Worm (Caenorhabditis elegans) whole organism, L3 larva: ENCODE measurements around the gene rpn-3.

Source experiments
- aly-2 ChIP-seq: fragments of 150-350 bp; optimal IDR thresholded peaks from 2 replicates; lab custom pipeline; 2014; ENCODE audit warnings: missing biosample characterization, missing genetic modification characterization
- ama-1 ChIP-seq: fragments of 150-350 bp; optimal IDR thresholded peaks from 2 replicates; lab custom pipeline; 2018
- ceh-16 ChIP-seq: sonication (generic microtip); optimal IDR thresholded peaks from 2 replicates; lab custom pipeline; 2017; ENCODE audit warnings: missing biosample characterization, missing genetic modification characterization
- ceh-82 ChIP-seq: fragments of 150-350 bp; optimal IDR thresholded peaks from 2 replicates; lab custom pipeline; 2014; ENCODE audit warnings: missing biosample characterization, missing genetic modification characterization
- ceh-9 ChIP-seq: sonication (generic microtip); optimal IDR thresholded peaks from 2 replicates; lab custom pipeline; 2018; ENCODE audit warnings: missing biosample characterization, missing genetic modification characterization
- daf-12 ChIP-seq: fragments of 150-350 bp; optimal IDR thresholded peaks from 2 replicates; lab custom pipeline; 2014; ENCODE audit warnings: missing biosample characterization, missing genetic modification reagents, missing genetic modification characterization
- egl-27 ChIP-seq: sonication (generic microtip); optimal IDR thresholded peaks from 4 replicates; lab custom pipeline; 2017; ENCODE audit warnings: missing biosample characterization, missing genetic modification reagents, missing genetic modification characterization
- egl-5 ChIP-seq: fragments of 150-350 bp; optimal IDR thresholded peaks from 2 replicates; lab custom pipeline; 2017; ENCODE audit warnings: missing biosample characterization, missing genetic modification reagents, missing genetic modification characterization, inconsistent platforms
- elt-2 ChIP-seq: sonication (generic microtip); optimal IDR thresholded peaks from 2 replicates; lab custom pipeline; 2016; ENCODE audit warnings: missing genetic modification reagents, mild to moderate bottlenecking, missing genetic modification characterization, missing compliant biosample characterization
- elt-3 ChIP-seq, 3 experiments: fragments of 150-350 bp in 1 of 3; sonication (generic microtip) in 2 of 3; optimal IDR thresholded peaks; 2 replicates in 2 of 3; 4 replicates in 1 of 3; lab custom pipeline; 2014 to 2017; ENCODE audit warnings: missing biosample characterization in 3 of 3, missing genetic modification characterization in 3 of 3
- eor-1 ChIP-seq, 2 experiments: fragments of 150-350 bp; optimal IDR thresholded peaks; 2 replicates each; lab custom pipeline; 2014 to 2018; ENCODE audit warnings: missing biosample characterization in 2 of 2, missing genetic modification characterization in 2 of 2
- fkh-10 ChIP-seq: sonication (generic microtip); optimal IDR thresholded peaks from 2 replicates; lab custom pipeline; 2017; ENCODE audit warnings: missing biosample characterization, missing genetic modification reagents, missing genetic modification characterization
- fos-1 ChIP-seq: fragments of 150-350 bp; optimal IDR thresholded peaks from 2 replicates; lab custom pipeline; 2014; ENCODE audit warnings: missing biosample characterization, missing genetic modification characterization
- jun-1 ChIP-seq: fragments of 150-350 bp; optimal IDR thresholded peaks from 2 replicates; lab custom pipeline; 2014; ENCODE audit warnings: missing biosample characterization, missing genetic modification reagents, missing genetic modification characterization
- lin-15B ChIP-seq: fragments of 150-350 bp; optimal IDR thresholded peaks from 2 replicates; lab custom pipeline; 2014; ENCODE audit warnings: missing biosample characterization, missing genetic modification characterization
- lin-39 ChIP-seq: fragments of 150-350 bp; optimal IDR thresholded peaks from 2 replicates; lab custom pipeline; 2018; ENCODE audit warnings: missing biosample characterization, missing genetic modification reagents, missing genetic modification characterization
- lsy-12 ChIP-seq: sonication (generic microtip); optimal IDR thresholded peaks from 2 replicates; lab custom pipeline; 2016; ENCODE audit warnings: mild to moderate bottlenecking, missing genetic modification characterization, missing compliant biosample characterization
- mdl-1 ChIP-seq: fragments of 150-350 bp; optimal IDR thresholded peaks from 2 replicates; lab custom pipeline; 2014; ENCODE audit warnings: missing biosample characterization, missing genetic modification characterization
- mml-1 ChIP-seq: fragments of 150-350 bp; sonication (generic microtip); optimal IDR thresholded peaks from 3 replicates; lab custom pipeline; 2014; ENCODE audit warnings: missing biosample characterization, missing genetic modification characterization
- nfya-1 ChIP-seq: sonication (generic microtip); optimal IDR thresholded peaks from 2 replicates; lab custom pipeline; 2017; ENCODE audit warnings: missing genetic modification characterization, mild to moderate bottlenecking, missing compliant biosample characterization, antibody characterized with exemption, moderate library complexity; ENCODE audit not compliant: insufficient read depth
- nhr-12 ChIP-seq: fragments of 150-350 bp; optimal IDR thresholded peaks from 2 replicates; lab custom pipeline; 2014; ENCODE audit warnings: missing biosample characterization, missing genetic modification characterization
- nhr-23 ChIP-seq: fragments of 150-350 bp; optimal IDR thresholded peaks from 2 replicates; lab custom pipeline; 2014; ENCODE audit warnings: missing biosample characterization, missing genetic modification reagents, missing genetic modification characterization
- nhr-28 ChIP-seq: fragments of 150-350 bp; optimal IDR thresholded peaks from 2 replicates; lab custom pipeline; 2014; ENCODE audit warnings: missing biosample characterization, missing genetic modification characterization
- nhr-67 ChIP-seq: fragments of 150-350 bp; optimal IDR thresholded peaks from 2 replicates; lab custom pipeline; 2014; ENCODE audit warnings: missing biosample characterization, missing genetic modification characterization
- nhr-76 ChIP-seq: fragments of 150-350 bp; sonication (generic microtip); optimal IDR thresholded peaks from 5 replicates; lab custom pipeline; 2014; ENCODE audit warnings: missing biosample characterization, missing genetic modification characterization
- nhr-77 ChIP-seq: fragments of 150-350 bp; optimal IDR thresholded peaks from 2 replicates; lab custom pipeline; 2014; ENCODE audit warnings: missing biosample characterization, missing genetic modification characterization
- pha-4 ChIP-seq: fragments of 150-350 bp; optimal IDR thresholded peaks from 2 replicates; lab custom pipeline; 2014; ENCODE audit warnings: missing biosample characterization, missing genetic modification reagents, missing genetic modification characterization
- pqm-1 ChIP-seq: fragments of 150-350 bp; optimal IDR thresholded peaks from 2 replicates; lab custom pipeline; 2017; ENCODE audit warnings: missing biosample characterization, missing genetic modification characterization, inconsistent platforms
- sea-2 ChIP-seq: fragments of 150-350 bp; sonication (generic microtip); optimal IDR thresholded peaks from 4 replicates; lab custom pipeline; 2014; ENCODE audit warnings: missing biosample characterization, missing genetic modification reagents, missing genetic modification characterization
- snpc-4 ChIP-seq: fragments of 150-350 bp; optimal IDR thresholded peaks from 2 replicates; lab custom pipeline; 2014; ENCODE audit warnings: missing biosample characterization, missing genetic modification characterization
- tbx-2 ChIP-seq: sonication (generic microtip); optimal IDR thresholded peaks from 2 replicates; lab custom pipeline; 2016; ENCODE audit warnings: mild to moderate bottlenecking, missing genetic modification characterization, missing compliant biosample characterization
- unc-62 ChIP-seq: fragments of 150-350 bp; sonication (generic microtip); optimal IDR thresholded peaks from 4 replicates; lab custom pipeline; 2014; ENCODE audit warnings: missing biosample characterization, missing genetic modification reagents, missing genetic modification characterization
- zag-1 ChIP-seq: fragments of 150-350 bp; optimal IDR thresholded peaks from 2 replicates; lab custom pipeline; 2014; ENCODE audit warnings: missing biosample characterization, missing genetic modification characterization
- ztf-4 ChIP-seq: fragments of 150-350 bp; optimal IDR thresholded peaks from 2 replicates; lab custom pipeline; 2014; ENCODE audit warnings: missing biosample characterization, missing genetic modification characterization

The rpn-3 gene

DNA sequence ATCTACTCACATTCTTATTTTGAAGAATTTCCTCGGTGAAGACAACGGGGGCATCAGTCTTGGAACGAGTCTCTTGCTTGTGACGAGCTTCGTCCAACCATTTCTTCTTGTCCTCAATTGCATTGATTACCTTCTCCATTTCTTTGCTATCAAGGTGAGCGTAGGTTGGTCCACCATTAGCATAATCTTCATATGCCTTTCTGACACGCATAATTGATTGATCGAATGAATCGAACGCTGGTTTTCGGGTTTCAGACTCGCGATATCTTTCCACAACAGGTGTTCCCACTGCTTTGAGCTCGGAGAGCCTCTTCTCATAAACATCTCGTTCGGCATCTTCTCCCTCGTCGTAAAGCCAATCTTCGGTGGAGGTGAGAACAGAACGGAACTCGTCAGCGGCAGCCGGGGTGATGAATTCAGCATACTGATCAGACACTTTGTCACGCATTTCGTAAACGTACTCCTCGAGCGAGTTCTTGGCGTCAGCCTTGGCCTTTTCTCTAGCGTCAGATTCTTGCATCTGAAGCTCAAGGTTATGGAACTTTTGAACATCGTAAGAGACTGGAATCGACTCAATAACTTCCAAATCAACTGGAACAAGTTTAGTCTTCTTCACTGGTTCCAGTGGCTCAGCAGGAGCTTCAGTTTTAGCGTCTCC, 2.6 kb upstream of the rpn-3 start:
- TF ChIP-seq lin-39 (tag; lab: Kevin White, UChicago) = no peak
- peak; percentile 27 for TF ChIP-seq ama-1 (lab: Kevin White, UChicago)

DNA sequence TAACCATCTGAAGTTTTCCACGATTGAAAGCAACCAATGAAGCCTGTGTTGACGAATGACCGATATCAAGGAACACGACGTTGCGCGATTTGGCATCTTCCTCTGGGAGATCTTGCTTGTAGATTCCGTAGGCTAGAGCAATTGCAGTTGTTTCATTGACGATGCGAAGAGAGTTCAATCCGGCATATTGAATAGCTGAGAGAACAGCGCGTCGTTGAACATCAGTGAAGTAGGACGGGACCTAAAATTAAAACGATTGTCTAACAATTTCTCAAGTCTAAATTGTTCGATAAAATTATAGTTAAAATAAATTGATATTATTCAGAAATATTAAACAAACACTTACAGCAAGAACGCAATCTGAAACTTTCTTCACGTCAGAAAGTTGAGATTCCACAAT, 1.1 kb upstream of the rpn-3 start:
- no peak for TF ChIP-seq mdl-1 (tag; lab: Kevin White, UChicago)
- TF ChIP-seq unc-62 (GFP tag; lab: Kevin White, UChicago) = no peak
- TF ChIP-seq tbx-2 (tag; lab: Kevin White, UChicago) = no peak
- TF ChIP-seq nhr-12 (tag; lab: Kevin White, UChicago) = no peak
- no peak for TF ChIP-seq ceh-82 (tag; lab: Kevin White, UChicago)
- TF ChIP-seq pha-4 (tag; lab: Kevin White, UChicago) = peak; percentile 16
- no peak for TF ChIP-seq nhr-76 (tag; lab: Kevin White, UChicago)
- no peak for TF ChIP-seq ceh-16 (tag; lab: Kevin White, UChicago)
- peak; percentile 81 for TF ChIP-seq ama-1 (lab: Kevin White, UChicago)

DNA sequence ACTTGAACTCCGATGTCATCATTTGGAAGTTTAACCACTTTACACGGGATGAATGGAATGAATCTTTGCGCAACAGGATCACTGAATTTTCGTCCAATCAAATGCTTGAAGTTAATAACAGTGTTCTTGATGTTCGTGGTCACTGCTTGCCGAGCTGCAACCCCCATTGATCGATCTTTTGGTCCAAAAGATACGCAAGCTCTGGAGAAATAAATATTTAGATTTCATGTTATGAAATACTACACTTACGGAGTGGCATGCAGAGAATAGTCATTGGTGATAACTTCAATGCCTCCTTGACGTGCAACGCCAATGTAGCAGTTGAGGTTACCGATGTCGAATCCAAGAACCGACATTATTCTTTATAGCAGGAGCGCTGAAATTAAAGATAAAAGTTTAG, 619 bp upstream of the rpn-3 start, which contains the start of gene hsp-110:
Gene hsp-110 (minus strand): TSS at position 376 of the 400 bp plus-strand sequence.
- TF ChIP-seq nhr-67 (no peak), tbx-2 (tag; lab: Kevin White, UChicago) (no peak), lin-15B (tag; lab: Kevin White, UChicago) (no peak), mml-1 (tag; lab: Kevin White, UChicago) (no peak), ceh-82 (tag; lab: Kevin White, UChicago) (no peak), sea-2 (no peak), daf-12 (tag; lab: Kevin White, UChicago) (no peak), pha-4 (tag; lab: Kevin White, UChicago) (no peak), nhr-23 (tag; lab: Kevin White, UChicago) (no peak), ceh-9 (no peak), ztf-4 (tag; lab: Kevin White, UChicago) (no peak), lsy-12 (no peak), nfya-1 (no peak), aly-2 (tag; lab: Kevin White, UChicago) (no peak), egl-27 (tag; lab: Kevin White, UChicago) (no peak), fkh-10 (GFP tag; lab: Kevin White, UChicago) (no peak), ceh-16 (tag; lab: Kevin White, UChicago) (no peak), snpc-4 (no peak)

DNA sequence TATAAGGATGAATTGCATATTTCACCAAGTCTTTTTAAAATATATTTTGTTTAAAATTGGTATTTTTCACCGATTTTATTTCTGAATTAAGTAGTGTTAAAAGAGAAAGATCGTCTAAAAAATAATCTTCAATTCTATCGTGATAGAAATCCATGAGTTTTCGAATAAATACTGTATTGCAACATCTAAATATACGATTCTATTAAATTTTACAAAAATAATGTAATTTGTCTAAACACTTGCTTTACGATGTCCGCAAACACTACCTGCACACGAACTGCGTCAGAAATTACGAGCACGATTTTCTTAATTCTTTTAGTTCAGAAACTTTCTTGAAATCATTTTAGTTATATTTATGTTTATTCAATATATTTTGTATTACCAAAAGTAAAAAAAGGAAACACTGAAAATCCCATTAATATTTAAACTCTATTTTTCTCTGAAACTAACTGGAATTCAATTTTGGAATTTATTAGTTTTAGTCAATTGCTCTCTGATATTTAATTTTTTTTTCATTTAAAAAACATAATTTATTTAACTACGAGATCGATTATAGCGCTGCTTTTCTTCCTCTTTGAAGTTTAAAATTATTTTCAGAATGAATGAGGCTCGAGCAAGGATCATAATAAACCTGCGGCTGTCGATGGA, 2.1 kb downstream of the rpn-3 start, which contains the start of gene mrpl-32:
Gene mrpl-32 (plus strand): TSS at position 598 of the 648 bp plus-strand sequence.
- peak; percentile 12 for TF ChIP-seq nfya-1
- no peak for TF ChIP-seq mdl-1 (tag; lab: Kevin White, UChicago)
- peak; percentile 24 for TF ChIP-seq elt-2
- peak; percentile 82 for TF ChIP-seq ama-1 (lab: Kevin White, UChicago)
- no peak for TF ChIP-seq ceh-82 (tag; lab: Kevin White, UChicago)
- no peak for TF ChIP-seq fkh-10 (GFP tag; lab: Kevin White, UChicago)
- TF ChIP-seq nhr-76 (tag; lab: Kevin White, UChicago) = no peak
- peak; percentile 51 for TF ChIP-seq pha-4 (tag; lab: Kevin White, UChicago)
- TF ChIP-seq sea-2 = no peak
- TF ChIP-seq, all 47 proteins: peak for 4

DNA sequence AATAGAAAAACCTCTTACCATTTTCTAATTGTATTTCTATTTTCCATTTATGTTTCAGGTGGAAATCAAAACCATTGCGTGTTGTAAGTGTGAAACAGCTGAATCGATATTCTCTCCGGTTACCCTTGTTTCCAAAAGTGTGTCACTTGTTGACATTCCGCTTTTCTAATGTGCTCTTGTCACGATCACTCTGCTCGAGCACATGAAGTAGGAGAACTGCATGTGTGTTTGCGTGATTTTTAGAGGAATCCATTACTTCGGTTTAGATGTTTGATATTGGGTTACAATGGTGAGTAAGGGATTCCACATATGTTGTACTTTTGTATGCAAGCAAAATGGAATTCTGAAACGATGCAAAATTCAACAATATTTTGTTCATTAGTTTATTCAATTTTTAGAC, 3.3 kb downstream of the rpn-3 start:
- TF ChIP-seq lin-39 (tag; lab: Kevin White, UChicago) = peak; percentile 57
- TF ChIP-seq sea-2 = no peak
- peak; percentile 67 for TF ChIP-seq pha-4 (tag; lab: Kevin White, UChicago)

DNA sequence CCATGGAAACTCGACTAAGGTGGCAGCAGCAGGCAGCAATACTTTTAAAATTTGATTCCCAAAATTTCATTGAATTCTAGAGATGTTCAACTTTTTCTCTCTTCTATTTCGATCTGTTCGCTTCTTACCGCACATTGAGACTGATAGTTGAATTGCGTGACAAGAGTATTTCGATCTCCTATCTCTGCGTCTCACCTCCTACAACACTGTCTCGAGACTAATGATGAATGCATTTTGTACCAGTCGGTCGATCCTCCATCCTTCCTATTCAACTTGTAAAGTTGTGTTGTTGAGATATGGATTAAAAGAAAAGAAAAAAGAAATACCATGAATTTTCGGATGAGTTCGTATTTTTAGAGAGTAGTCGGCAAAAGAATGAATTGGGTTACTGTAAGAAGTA, 4.0 kb downstream of the rpn-3 start:
- TF ChIP-seq nhr-67 (no peak), lin-39 (tag; lab: Kevin White, UChicago) (peak; percentile 52)
- TF ChIP-seq, all 47 proteins: peak for 1

DNA sequence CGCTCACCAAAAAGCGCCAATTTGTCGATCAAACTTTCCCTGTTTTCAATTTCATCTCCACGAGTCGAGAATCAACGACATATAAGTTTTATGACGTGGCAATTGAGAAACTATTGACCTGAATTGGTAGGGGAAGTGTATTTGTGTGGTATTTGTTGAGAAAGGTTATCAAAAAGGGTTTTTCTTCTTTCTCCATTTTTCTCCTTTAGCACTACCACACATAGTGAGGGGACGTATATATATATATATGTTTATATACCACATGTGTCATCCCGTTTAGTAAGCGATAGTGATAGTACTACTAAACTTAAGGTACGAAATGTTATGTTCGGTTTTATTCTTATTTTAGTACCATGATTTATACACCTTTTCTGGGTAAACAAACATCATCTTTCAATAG, 10.5 kb downstream of the rpn-3 start:
- no peak for TF ChIP-seq nhr-77
- no peak for TF ChIP-seq elt-3 (tag; optimal IDR thresholded peaks at IDR 0.05; lab: Kevin White, UChicago)
- TF ChIP-seq fos-1 (tag; lab: Kevin White, UChicago) = no peak
- TF ChIP-seq nhr-23 (tag; lab: Kevin White, UChicago) = no peak
- no peak for TF ChIP-seq tbx-2 (tag; lab: Kevin White, UChicago)
- TF ChIP-seq eor-1 (tag; optimal IDR thresholded peaks at IDR 0.05; lab: Kevin White, UChicago) = no peak
- no peak for TF ChIP-seq mml-1 (tag; lab: Kevin White, UChicago)
- no peak for TF ChIP-seq unc-62 (GFP tag; lab: Kevin White, UChicago)
- no peak for TF ChIP-seq pqm-1 (tag; lab: Kevin White, UChicago)
- TF ChIP-seq nhr-28 (tag; lab: Kevin White, UChicago) = no peak
- no peak for TF ChIP-seq lin-39 (tag; lab: Kevin White, UChicago)
- no peak for TF ChIP-seq jun-1
- no peak for TF ChIP-seq zag-1 (tag; lab: Kevin White, UChicago)
- TF ChIP-seq snpc-4 = no peak
- no peak for TF ChIP-seq pha-4 (tag; lab: Kevin White, UChicago)
- no peak for TF ChIP-seq egl-5 (tag; lab: Kevin White, UChicago)
- TF ChIP-seq aly-2 (tag; lab: Kevin White, UChicago) = no peak
